Fruit fly (Drosophila melanogaster) whole organism, embryonic: ENCODE results near the gene dj-1beta.
A peak's percentile ranks its signal among the peaks of the same experiment; 100 is the strongest.

Experiments used
- ATbp ChIP-seq: fragments of 200-800 bp; sonication (Bioruptor generic); optimal IDR thresholded peaks from 2 replicates; lab custom pipeline; 2017; ENCODE audit warnings: missing biosample characterization, mild to moderate bottlenecking, missing genetic modification characterization, missing genetic modification reagents
- C15 ChIP-seq: fragments of 200-800 bp; sonication (Bioruptor generic); IDR thresholded peaks from 3 replicates; pipeline ENCODE4 v1.3.6; 2022; ENCODE audit warnings: missing biosample characterization, missing genetic modification characterization
- CG12219 ChIP-seq: fragments of 200-800 bp; sonication (Bioruptor generic); optimal IDR thresholded peaks from 3 replicates; lab custom pipeline; 2018; ENCODE audit warnings: missing biosample characterization, mild to moderate bottlenecking, missing genetic modification characterization
- CG12236 ChIP-seq: fragments of 200-800 bp; sonication (Bioruptor generic); optimal IDR thresholded peaks from 2 replicates; lab custom pipeline; 2016; ENCODE audit warnings: missing biosample characterization, missing genetic modification characterization
- CG15601 ChIP-seq: fragments of 200-800 bp; sonication (Bioruptor generic); optimal IDR thresholded peaks from 3 replicates; lab custom pipeline; 2019; ENCODE audit warnings: missing biosample characterization, mild to moderate bottlenecking, missing genetic modification characterization, moderate library complexity
- CG16815 ChIP-seq: fragments of 200-800 bp; sonication (Bioruptor generic); optimal IDR thresholded peaks from 3 replicates; lab custom pipeline; 2017; ENCODE audit warnings: missing biosample characterization, mild to moderate bottlenecking, missing genetic modification characterization
- CG17361 ChIP-seq: fragments of 200-800 bp; sonication (Bioruptor generic); IDR thresholded peaks from 3 replicates; pipeline ENCODE4 v1.3.6; 2022; ENCODE audit warnings: missing biosample characterization, missing genetic modification characterization
- CG17829 ChIP-seq: fragments of 200-800 bp; optimal IDR thresholded peaks from 2 replicates; lab custom pipeline; 2019; ENCODE audit warnings: missing biosample characterization, mild to moderate bottlenecking, missing genetic modification characterization, moderate library complexity
- CG17912 ChIP-seq: fragments of 200-800 bp; sonication (Bioruptor generic); optimal IDR thresholded peaks from 2 replicates; lab custom pipeline; 2018; ENCODE audit warnings: missing biosample characterization, mild to moderate bottlenecking, missing genetic modification characterization
- CG30403 ChIP-seq: fragments of 200-800 bp; sonication (Bioruptor generic); optimal IDR thresholded peaks from 3 replicates; lab custom pipeline; 2016; ENCODE audit warnings: missing biosample characterization, missing genetic modification characterization
- CG30431 ChIP-seq: fragments of 200-800 bp; sonication (Bioruptor generic); optimal IDR thresholded peaks from 2 replicates; lab custom pipeline; 2017; ENCODE audit warnings: missing biosample characterization, missing genetic modification characterization
- CG31441 ChIP-seq: fragments of 200-800 bp; sonication (Bioruptor generic); IDR thresholded peaks from 2 replicates; pipeline ENCODE4 v1.3.6; 2022; ENCODE audit warnings: missing biosample characterization, missing genetic modification characterization
- CG4328 ChIP-seq: fragments of 200-800 bp; sonication (Bioruptor generic); optimal IDR thresholded peaks from 3 replicates; lab custom pipeline; 2017; ENCODE audit warnings: missing biosample characterization, missing genetic modification reagents, missing genetic modification characterization
- CG6272 ChIP-seq: fragments of 200-800 bp; sonication (Bioruptor generic); IDR thresholded peaks from 2 replicates; pipeline ENCODE4 v1.3.6; 2022; ENCODE audit warnings: missing biosample characterization, missing genetic modification characterization
- CG7271 ChIP-seq: fragments of 200-800 bp; sonication (Bioruptor generic); optimal IDR thresholded peaks from 2 replicates; lab custom pipeline; 2018; ENCODE audit warnings: missing biosample characterization, mild to moderate bottlenecking, missing genetic modification characterization, moderate library complexity
- CG7839 ChIP-seq: fragments of 200-800 bp; sonication (Bioruptor generic); optimal IDR thresholded peaks from 3 replicates; lab custom pipeline; 2018; ENCODE audit warnings: missing biosample characterization, mild to moderate bottlenecking, missing genetic modification characterization, moderate library complexity
- CG7987 ChIP-seq: fragments of 200-800 bp; sonication (Bioruptor generic); optimal IDR thresholded peaks from 2 replicates; lab custom pipeline; 2018; ENCODE audit warnings: missing biosample characterization, mild to moderate bottlenecking, missing genetic modification characterization, moderate library complexity
- CG9215 ChIP-seq: fragments of 200-800 bp; sonication (Bioruptor generic); IDR thresholded peaks from 2 replicates; pipeline ENCODE4 v1.3.6; 2022; ENCODE audit warnings: missing biosample characterization, missing genetic modification characterization
- Fer3 ChIP-seq: fragments of 200-800 bp; sonication (Bioruptor generic); optimal IDR thresholded peaks from 2 replicates; lab custom pipeline; 2018; ENCODE audit warnings: missing biosample characterization, mild to moderate bottlenecking, missing genetic modification characterization, moderate library complexity
- Hey ChIP-seq: fragments of 200-800 bp; sonication (Bioruptor generic); optimal IDR thresholded peaks from 3 replicates; lab custom pipeline; 2018; ENCODE audit warnings: missing biosample characterization, mild to moderate bottlenecking, missing genetic modification characterization
- HmgD ChIP-seq: fragments of 200-800 bp; sonication (Bioruptor generic); optimal IDR thresholded peaks from 3 replicates; lab custom pipeline; 2016; ENCODE audit warnings: missing biosample characterization, missing genetic modification characterization
- Hsf ChIP-seq: fragments of 200-800 bp; sonication (Bioruptor generic); optimal IDR thresholded peaks from 3 replicates; lab custom pipeline; 2016; ENCODE audit warnings: missing biosample characterization, missing genetic modification characterization
- Optix ChIP-seq: fragments of 200-800 bp; sonication (Bioruptor generic); IDR thresholded peaks from 3 replicates; pipeline ENCODE4 v1.3.6; 2022; ENCODE audit warnings: missing biosample characterization, missing genetic modification characterization
- Rfx ChIP-seq: fragments of 200-800 bp; sonication (Bioruptor generic); IDR thresholded peaks from 2 replicates; pipeline ENCODE4 v1.3.6; 2022; ENCODE audit warnings: missing biosample characterization, missing genetic modification characterization
- Sox100B ChIP-seq: fragments of 200-800 bp; sonication (Bioruptor generic); optimal IDR thresholded peaks from 3 replicates; lab custom pipeline; 2018; ENCODE audit warnings: missing biosample characterization, mild to moderate bottlenecking, missing genetic modification characterization
- Sox102F ChIP-seq: fragments of 200-800 bp; sonication (Bioruptor generic); optimal IDR thresholded peaks from 2 replicates; lab custom pipeline; 2018; ENCODE audit warnings: missing biosample characterization, mild to moderate bottlenecking, missing genetic modification characterization, moderate library complexity
- Vsx1 ChIP-seq: fragments of 200-800 bp; sonication (Bioruptor generic); optimal IDR thresholded peaks from 2 replicates; lab custom pipeline; 2017; ENCODE audit warnings: missing biosample characterization, mild to moderate bottlenecking, missing genetic modification characterization, missing genetic modification reagents
- bsh ChIP-seq, 2 experiments: fragments of 200-800 bp; sonication (Bioruptor generic); optimal IDR thresholded peaks; 2 replicates each; lab custom pipeline; 2017 to 2018; ENCODE audit warnings: mild to moderate bottlenecking in 2 of 2, missing biosample characterization in 2 of 2, missing genetic modification characterization in 2 of 2, moderate library complexity in 1 of 2
- ci ChIP-seq: fragments of 200-800 bp; sonication (Bioruptor generic); IDR thresholded peaks from 3 replicates; pipeline ENCODE4 v1.3.6; 2022; ENCODE audit warnings: missing biosample characterization, missing genetic modification characterization
- crp ChIP-seq, 2 experiments: fragments of 200-800 bp; sonication (Bioruptor generic); optimal IDR thresholded peaks; 2 replicates in 1 of 2; 3 replicates in 1 of 2; lab custom pipeline; 2017; ENCODE audit warnings: missing biosample characterization in 2 of 2, missing genetic modification characterization in 2 of 2, mild to moderate bottlenecking in 1 of 2, moderate library complexity in 1 of 2
- dysf ChIP-seq: fragments of 200-800 bp; sonication (Bioruptor generic); IDR thresholded peaks from 3 replicates; pipeline ENCODE4 v1.3.6; 2022; ENCODE audit warnings: missing biosample characterization, missing genetic modification characterization
- grn ChIP-seq: fragments of 200-800 bp; sonication (Bioruptor generic); optimal IDR thresholded peaks from 3 replicates; lab custom pipeline; 2017; ENCODE audit warnings: missing biosample characterization, missing genetic modification characterization
- gsb-n ChIP-seq: fragments of 200-800 bp; sonication (Bioruptor generic); optimal IDR thresholded peaks from 3 replicates; lab custom pipeline; 2018; ENCODE audit warnings: missing biosample characterization, mild to moderate bottlenecking, missing genetic modification characterization
- hbn ChIP-seq: fragments of 200-800 bp; sonication (Bioruptor generic); IDR thresholded peaks from 2 replicates; pipeline ENCODE4 v1.3.6; 2022; ENCODE audit warnings: missing biosample characterization, missing genetic modification characterization; ENCODE audit not compliant: partially characterized antibody
- maf-S ChIP-seq: fragments of 200-800 bp; sonication (Bioruptor generic); optimal IDR thresholded peaks from 2 replicates; lab custom pipeline; 2016; ENCODE audit warnings: missing biosample characterization, missing genetic modification characterization
- mirr ChIP-seq: fragments of 200-800 bp; sonication (Bioruptor generic); optimal IDR thresholded peaks from 3 replicates; lab custom pipeline; 2018; ENCODE audit warnings: missing biosample characterization, mild to moderate bottlenecking, missing genetic modification characterization
- pan ChIP-seq, 4 experiments: fragments of >200 bp in 3 of 4; fragments of 200-800 bp in 1 of 4; sonication (Bioruptor generic) in 1 of 4; optimal IDR thresholded peaks in 3 of 4; IDR thresholded peaks in 1 of 4; 2 replicates each; pipeline versions ENCODE4 v1.3.6 to Lab custom; 2017 to 2022; ENCODE audit warnings: missing biosample characterization in 2 of 4, missing genetic modification characterization in 2 of 4, mixed read lengths in 1 of 4
- phol ChIP-seq: fragments of 200-800 bp; sonication (Bioruptor generic); optimal IDR thresholded peaks from 3 replicates; lab custom pipeline; 2018; ENCODE audit warnings: missing biosample characterization, mild to moderate bottlenecking, missing genetic modification characterization, moderate library complexity
- pros ChIP-seq: fragments of 200-800 bp; sonication (Bioruptor generic); optimal IDR thresholded peaks from 3 replicates; lab custom pipeline; 2019; ENCODE audit warnings: missing biosample characterization, mild to moderate bottlenecking, missing genetic modification characterization, moderate library complexity
- ranshi ChIP-seq: fragments of 200-800 bp; sonication (Bioruptor generic); IDR thresholded peaks from 2 replicates; pipeline ENCODE4 v1.3.6; 2022; ENCODE audit warnings: missing biosample characterization, missing genetic modification characterization
- row ChIP-seq: fragments of 200-800 bp; sonication (Bioruptor generic); IDR thresholded peaks from 3 replicates; pipeline ENCODE4 v1.3.6; 2022; ENCODE audit warnings: missing biosample characterization, missing genetic modification characterization
- sens ChIP-seq: fragments of 200-800 bp; sonication (Bioruptor generic); peaks from one replicate; lab custom pipeline; 2016; ENCODE audit warnings: missing biosample characterization, missing genetic modification characterization
- sisA ChIP-seq: fragments of 200-800 bp; sonication (Bioruptor generic); IDR thresholded peaks from 2 replicates; pipeline ENCODE4 v1.3.6; 2022; ENCODE audit warnings: missing biosample characterization, missing genetic modification characterization
- slp2 ChIP-seq: fragments of 200-800 bp; sonication (Bioruptor generic); optimal IDR thresholded peaks from 2 replicates; lab custom pipeline; 2016; ENCODE audit warnings: missing biosample characterization, missing genetic modification characterization
- unpg ChIP-seq: fragments of 200-800 bp; sonication (Bioruptor generic); optimal IDR thresholded peaks from 3 replicates; lab custom pipeline; 2018; ENCODE audit warnings: missing biosample characterization, mild to moderate bottlenecking, missing genetic modification characterization, moderate library complexity
- wdn ChIP-seq: fragments of 200-800 bp; sonication (Bioruptor generic); IDR thresholded peaks from 2 replicates; pipeline ENCODE4 v1.3.6; 2022; ENCODE audit warnings: missing biosample characterization, missing genetic modification characterization

dj-1beta gene

dm6 chr3R:30758725-30759714, 47.9 kb upstream of the dj-1beta start (continued):
- TF ChIP-seq Hey, result peak; percentile 81
- no peak for TF ChIP-seq Rfx
- no peak for TF ChIP-seq slp2 (GFP tag; lab: Kevin White, UChicago)
- peak; percentile 62; the same call in 1 of the 3 replicates for TF ChIP-seq ci
- TF ChIP-seq wdn (GFP tag; lab: Robert Waterston, UW), result no peak
- peak; percentile 22 for TF ChIP-seq CG17829 (tag; lab: Kevin White, UChicago)
- TF ChIP-seq Optix (GFP tag; lab: Robert Waterston, UW), result peak; percentile 50; the same call in 1 of the 3 replicates
- peak; percentile 55 for TF ChIP-seq CG31441 (GFP tag; lab: Robert Waterston, UW)
- TF ChIP-seq sens, result peak; percentile 54
- peak; percentile 35; the same call in 1 of the 3 replicates for TF ChIP-seq CG17361 (GFP tag; lab: Robert Waterston, UW)
- TF ChIP-seq CG9215 (GFP tag; lab: Robert Waterston, UW), result no peak
- no peak for TF ChIP-seq CG7839 (tag; lab: Kevin White, UChicago)
- no peak for TF ChIP-seq mirr (GFP tag; lab: Kevin White, UChicago)

- TF ChIP-seq grn, result no peak
- TF ChIP-seq Sox102F (GFP tag; lab: Kevin White, UChicago), result peak; percentile 52
- peak; percentile 31 for TF ChIP-seq CG12236 (GFP tag; lab: Kevin White, UChicago)
- peak; percentile 50 for TF ChIP-seq gsb-n (tag; lab: Kevin White, UChicago)
- no peak for TF ChIP-seq HmgD (GFP tag; lab: Kevin White, UChicago)
- TF ChIP-seq CG4328 (GFP tag; lab: Kevin White, UChicago), result no peak
- peak; percentile 32 for TF ChIP-seq CG30431 (GFP tag; lab: Kevin White, UChicago)
- peak; percentile 36 for TF ChIP-seq Vsx1 (GFP tag; lab: Kevin White, UChicago)
- peak; percentile 46 for TF ChIP-seq CG12219 (GFP tag; lab: Kevin White, UChicago)
- peak in 1 of 2 experiments; percentile 77 for TF ChIP-seq bsh (GFP tag; optimal IDR thresholded peaks at IDR 0.05; lab: Kevin White, UChicago)
- peak; percentile 46 for TF ChIP-seq CG7271 (tag; lab: Kevin White, UChicago)
- peak; percentile 59 for TF ChIP-seq CG30403 (GFP tag; lab: Kevin White, UChicago)
- TF ChIP-seq dysf, result peak; percentile 43; the same call in 1 of the 3 replicates
- TF ChIP-seq Sox100B (GFP tag; lab: Kevin White, UChicago), result peak; percentile 51
- TF ChIP-seq row, result peak; percentile 77
- TF ChIP-seq Hsf, result peak; percentile 34
- no peak for TF ChIP-seq CG7987 (GFP tag; lab: Kevin White, UChicago)
- no peak for TF ChIP-seq hbn (GFP tag; lab: Robert Waterston, UW)
- 0 out of 2 replicates have a peak, but pooled peaks have one; percentile 35 for TF ChIP-seq CG6272
- peak; percentile 72 for TF ChIP-seq phol (tag; lab: Kevin White, UChicago)
- TF ChIP-seq pan (optimal IDR thresholded peaks at IDR 0.05; lab: Kevin White, UChicago), result no peak
- TF ChIP-seq pan (GFP tag; optimal IDR thresholded peaks at IDR 0.05 in 1 of 2, IDR thresholded peaks at IDR 0.05 in 1 of 2), result peak in 1 of 2 experiments; percentile 33
- TF ChIP-seq CG16815 (GFP tag; lab: Kevin White, UChicago), result peak; percentile 53
- TF ChIP-seq maf-S (GFP tag; lab: Kevin White, UChicago), result peak; percentile 25
- peak; percentile 50; the same call in 1 of the 2 replicates for TF ChIP-seq sisA (GFP tag; lab: Robert Waterston, UW)
- peak; percentile 63 for TF ChIP-seq ATbp (GFP tag; lab: Kevin White, UChicago)
- peak; percentile 56 for TF ChIP-seq unpg
- TF ChIP-seq C15, result no peak
- TF ChIP-seq Fer3 (tag; lab: Kevin White, UChicago), result peak; percentile 7
- TF ChIP-seq CG17912 (GFP tag; lab: Kevin White, UChicago), result no peak
- TF ChIP-seq CG15601 (tag; lab: Kevin White, UChicago), result peak; percentile 45
- TF ChIP-seq crp (GFP tag; optimal IDR thresholded peaks at IDR 0.05; lab: Kevin White, UChicago), result no peak
- no peak for TF ChIP-seq ranshi
- TF ChIP-seq pros, result peak; percentile 90
Observed at dm6 chr3R:30761140-30761539, 45.8 kb upstream of the dj-1beta start.
